Worm (Caenorhabditis elegans): ENCODE data around the gene clc-3.

clc-3 gene

ce11 chrX:3408717-3409303 lies 34.3 kb upstream of the clc-3 start:
- TF ChIP-seq ceh-20 (GFP tag; IDR thresholded peaks at IDR 0.05) (no peak), ztf-7 (tag; optimal IDR thresholded peaks at IDR 0.05) (no peak), unc-62 (GFP tag; optimal IDR thresholded peaks at IDR 0.05 in 1 of 2) (no peak), unc-62 (tag; optimal IDR thresholded peaks at IDR 0.05) (no peak), mep-1 (tag; optimal IDR thresholded peaks at IDR 0.05) (no peak), Y75B8A.6 (GFP tag; IDR thresholded peaks at IDR 0.05) (peak; percentile 43; the same call in 1 of the 2 replicates), pha-4 (GFP tag; IDR thresholded peaks at IDR 0.05) (no peak), pha-4 (tag; optimal IDR thresholded peaks at IDR 0.05) (no peak), duxl-1 (tag; optimal IDR thresholded peaks at IDR 0.05; ENCODE audit: poor library complexity) (no peak), dmd-6 (GFP tag; IDR thresholded peaks at IDR 0.05) (peak; percentile 33; the same call in 1 of the 2 replicates), arid-1 (GFP tag; conservative IDR thresholded peaks at IDR 0.05) (no peak), zfp-3 (GFP tag; conservative IDR thresholded peaks at IDR 0.05) (no peak; the same call in none of the 2 replicates), madf-5 (GFP tag; IDR thresholded peaks at IDR 0.05) (no peak), ctbp-1 (GFP tag; IDR thresholded peaks at IDR 0.05) (no peak), T20F7.1 (GFP tag; optimal IDR thresholded peaks at IDR 0.05) (peak; percentile 26), ceh-82 (tag; optimal IDR thresholded peaks at IDR 0.05) (no peak), D1046.2 (GFP tag; IDR thresholded peaks at IDR 0.05) (0 out of 2 replicates have a peak, but pooled peaks have one; percentile 47), R02D3.7 (tag; optimal IDR thresholded peaks at IDR 0.05) (no peak), spr-3 (GFP tag; optimal IDR thresholded peaks at IDR 0.05) (no peak), nhr-48 (tag; optimal IDR thresholded peaks at IDR 0.05) (no peak), T26A8.4 (GFP tag; IDR thresholded peaks at IDR 0.05) (no peak), hif-1 (tag; optimal IDR thresholded peaks at IDR 0.05) (no peak), lin-15B (tag; optimal IDR thresholded peaks at IDR 0.05) (no peak), fkh-10 (GFP tag; optimal IDR thresholded peaks at IDR 0.05) (no peak), php-3 (GFP tag; IDR thresholded peaks at IDR 0.05) (no peak), hlh-30 (tag; optimal IDR thresholded peaks at IDR 0.05; ENCODE audit: insufficient read depth) (no peak), vab-7 (GFP tag; IDR thresholded peaks at IDR 0.05) (no peak)

- TF ChIP-seq zfp-3 (GFP tag; conservative IDR thresholded peaks at IDR 0.05) (peak; percentile 72; the same call in 1 of the 2 replicates), dmd-6 (GFP tag; IDR thresholded peaks at IDR 0.05) (peak; percentile 37; the same call in 1 of the 2 replicates)
Observed at ce11 chrX:3405813-3406212, 31.3 kb upstream of the clc-3 start.

ce11 chrX:3403195-3403594 lies 28.7 kb upstream of the clc-3 start, which contains the start of gene vit-5:
Gene vit-5, plus strand, starts transcription at chrX:3403471.
- TF ChIP-seq zfp-2 (tag; optimal IDR thresholded peaks at IDR 0.05) (no peak), ceh-62 (tag; optimal IDR thresholded peaks at IDR 0.05) (no peak), arid-1 (GFP tag; conservative IDR thresholded peaks at IDR 0.05) (no peak), ceh-20 (GFP tag; IDR thresholded peaks at IDR 0.05) (no peak), nhr-237 (tag; optimal IDR thresholded peaks at IDR 0.05) (no peak), unc-62 (GFP tag; optimal IDR thresholded peaks at IDR 0.05 in 1 of 2) (no peak), unc-62 (tag; optimal IDR thresholded peaks at IDR 0.05) (no peak), gei-8 (GFP tag; optimal IDR thresholded peaks at IDR 0.05) (no peak), mdl-1 (tag; optimal IDR thresholded peaks at IDR 0.05) (no peak), tra-1 (GFP tag; IDR thresholded peaks at IDR 0.05) (peak; percentile 67), duxl-1 (tag; optimal IDR thresholded peaks at IDR 0.05; ENCODE audit: poor library complexity) (no peak), aly-2 (tag; optimal IDR thresholded peaks at IDR 0.05) (no peak), nhr-48 (tag; optimal IDR thresholded peaks at IDR 0.05) (peak; percentile 5), ztf-7 (tag; optimal IDR thresholded peaks at IDR 0.05) (no peak), zfp-3 (GFP tag; conservative IDR thresholded peaks at IDR 0.05) (0 out of 2 replicates have a peak, but pooled peaks have one; percentile 5), cey-2 (tag; optimal IDR thresholded peaks at IDR 0.05; ENCODE audit: borderline replicate concordance, insufficient read depth) (no peak), F37D6.2 (tag; optimal IDR thresholded peaks at IDR 0.05) (no peak), daf-19 (GFP tag; conservative IDR thresholded peaks at IDR 0.05) (no peak), php-3 (GFP tag; IDR thresholded peaks at IDR 0.05) (no peak), set-16 (GFP tag; IDR thresholded peaks at IDR 0.05) (no peak), daf-8 (GFP tag; IDR thresholded peaks at IDR 0.05) (no peak), nhr-76 (tag; optimal IDR thresholded peaks at IDR 0.05) (no peak), Y5F2A.4 (GFP tag; optimal IDR thresholded peaks at IDR 0.05) (no peak), dve-1 (tag; optimal IDR thresholded peaks at IDR 0.05; ENCODE audit: insufficient read depth) (no peak), zag-1 (tag; optimal IDR thresholded peaks at IDR 0.05) (no peak), nhr-25 (tag; optimal IDR thresholded peaks at IDR 0.05; ENCODE audit: borderline replicate concordance, insufficient read depth) (no peak), dmd-6 (GFP tag; IDR thresholded peaks at IDR 0.05) (peak; percentile 94), lir-3 (tag; optimal IDR thresholded peaks at IDR 0.05) (no peak), jun-1 (tag; optimal IDR thresholded peaks at IDR 0.05) (no peak)
